Worm (Caenorhabditis elegans) whole organism, L3 larva: ENCODE data around the gene math-37.

Experiments used
- ZK546.5 ChIP-seq: sonication (generic microtip); optimal IDR thresholded peaks from 2 replicates; lab custom pipeline; 2017; ENCODE audit warnings: missing biosample characterization, missing genetic modification characterization
- aly-2 ChIP-seq: fragments of 150-350 bp; optimal IDR thresholded peaks from 2 replicates; lab custom pipeline; 2014; ENCODE audit warnings: missing biosample characterization, missing genetic modification characterization
- ceh-9 ChIP-seq: sonication (generic microtip); optimal IDR thresholded peaks from 2 replicates; lab custom pipeline; 2018; ENCODE audit warnings: missing biosample characterization, missing genetic modification characterization
- egl-27 ChIP-seq: sonication (generic microtip); optimal IDR thresholded peaks from 4 replicates; lab custom pipeline; 2017; ENCODE audit warnings: missing biosample characterization, missing genetic modification reagents, missing genetic modification characterization
- egl-5 ChIP-seq: fragments of 150-350 bp; optimal IDR thresholded peaks from 2 replicates; lab custom pipeline; 2017; ENCODE audit warnings: missing biosample characterization, missing genetic modification reagents, missing genetic modification characterization, inconsistent platforms
- fos-1 ChIP-seq: fragments of 150-350 bp; optimal IDR thresholded peaks from 2 replicates; lab custom pipeline; 2014; ENCODE audit warnings: missing biosample characterization, missing genetic modification characterization
- nhr-12 ChIP-seq: fragments of 150-350 bp; optimal IDR thresholded peaks from 2 replicates; lab custom pipeline; 2014; ENCODE audit warnings: missing biosample characterization, missing genetic modification characterization
- nhr-76 ChIP-seq: fragments of 150-350 bp; sonication (generic microtip); optimal IDR thresholded peaks from 5 replicates; lab custom pipeline; 2014; ENCODE audit warnings: missing biosample characterization, missing genetic modification characterization
- snpc-4 ChIP-seq: fragments of 150-350 bp; optimal IDR thresholded peaks from 2 replicates; lab custom pipeline; 2014; ENCODE audit warnings: missing biosample characterization, missing genetic modification characterization
- unc-39 ChIP-seq: sonication (generic microtip); optimal IDR thresholded peaks from 4 replicates; lab custom pipeline; 2017; ENCODE audit warnings: missing biosample characterization, missing genetic modification characterization
- unc-62 ChIP-seq: fragments of 150-350 bp; sonication (generic microtip); optimal IDR thresholded peaks from 4 replicates; lab custom pipeline; 2014; ENCODE audit warnings: missing biosample characterization, missing genetic modification reagents, missing genetic modification characterization
- zag-1 ChIP-seq: fragments of 150-350 bp; optimal IDR thresholded peaks from 2 replicates; lab custom pipeline; 2014; ENCODE audit warnings: missing biosample characterization, missing genetic modification characterization
- ztf-11 ChIP-seq: fragments of 150-350 bp; optimal IDR thresholded peaks from 2 replicates; lab custom pipeline; 2014; ENCODE audit warnings: missing biosample characterization, missing genetic modification characterization

ce11 chrII:2168374-2168773 is 46.4 kb upstream of the math-37 start, which contains the start of gene fbxb-38:
- no peak for TF ChIP-seq snpc-4 (tag; lab: Kevin White, UChicago)
- no peak for TF ChIP-seq zag-1 (tag; lab: Kevin White, UChicago)
- TF ChIP-seq aly-2 (tag; lab: Kevin White, UChicago) = no peak
- no peak for TF ChIP-seq fos-1 (tag; lab: Kevin White, UChicago)
- no peak for TF ChIP-seq egl-5 (tag; lab: Kevin White, UChicago)
- TF ChIP-seq unc-39 = no peak
- no peak for TF ChIP-seq nhr-12 (tag; lab: Kevin White, UChicago)
- no peak for TF ChIP-seq egl-27
- no peak for TF ChIP-seq ZK546.5 (tag; lab: Kevin White, UChicago)
- no peak for TF ChIP-seq ztf-11 (tag; lab: Kevin White, UChicago)
- TF ChIP-seq unc-62 (GFP tag; lab: Kevin White, UChicago) = no peak
- TF ChIP-seq ceh-9 (tag; lab: Kevin White, UChicago) = no peak
- TF ChIP-seq nhr-76 = no peak
